Worm (Caenorhabditis elegans) whole organism, L2 larva: Measurements from ENCODE around the gene W06G6.15.

Source experiments
- C34F6.9 ChIP-seq: fragments of 150-350 bp; optimal IDR thresholded peaks from 2 replicates; lab custom pipeline; 2014; ENCODE audit warnings: missing biosample characterization, missing genetic modification characterization
- R02D3.7 ChIP-seq: fragments of 150-350 bp; optimal IDR thresholded peaks from 2 replicates; lab custom pipeline; 2014; ENCODE audit warnings: missing biosample characterization, missing genetic modification characterization
- Y55F3AM.14 ChIP-seq: fragments of 200-800 bp; sonication (Bioruptor generic); optimal IDR thresholded peaks from 2 replicates; lab custom pipeline; 2018; ENCODE audit warnings: mild to moderate bottlenecking, missing genetic modification characterization, missing compliant biosample characterization
- ZK546.5 ChIP-seq: sonication (generic microtip); optimal IDR thresholded peaks from 2 replicates; lab custom pipeline; 2017; ENCODE audit warnings: missing biosample characterization, missing genetic modification characterization
- alr-1 ChIP-seq: fragments of 150-350 bp; optimal IDR thresholded peaks from 2 replicates; lab custom pipeline; 2014; ENCODE audit warnings: missing biosample characterization, missing genetic modification characterization
- aly-2 ChIP-seq: fragments of 150-350 bp; optimal IDR thresholded peaks from 2 replicates; lab custom pipeline; 2014; ENCODE audit warnings: missing biosample characterization, missing genetic modification characterization
- ama-1 ChIP-seq: fragments of 150-350 bp; optimal IDR thresholded peaks from 2 replicates; lab custom pipeline; 2018; ENCODE audit warnings: inconsistent platforms
- ceh-16 ChIP-seq: fragments of 150-350 bp; optimal IDR thresholded peaks from 2 replicates; lab custom pipeline; 2014; ENCODE audit warnings: missing biosample characterization, missing genetic modification characterization
- ceh-82 ChIP-seq: fragments of 150-350 bp; optimal IDR thresholded peaks from 2 replicates; lab custom pipeline; 2014; ENCODE audit warnings: missing biosample characterization, missing genetic modification characterization
- crh-2 ChIP-seq: sonication (generic microtip); optimal IDR thresholded peaks from 2 replicates; lab custom pipeline; 2017; ENCODE audit warnings: missing biosample characterization, missing genetic modification characterization
- dmd-4 ChIP-seq: sonication (generic microtip); optimal IDR thresholded peaks from 2 replicates; lab custom pipeline; 2017; ENCODE audit warnings: missing biosample characterization, missing genetic modification characterization
- egl-27 ChIP-seq: sonication (generic microtip); optimal IDR thresholded peaks from 3 replicates; lab custom pipeline; 2017; ENCODE audit warnings: missing biosample characterization, missing genetic modification reagents, missing genetic modification characterization
- elt-1 ChIP-seq: fragments of 150-350 bp; optimal IDR thresholded peaks from 2 replicates; lab custom pipeline; 2014; ENCODE audit warnings: missing biosample characterization, missing genetic modification characterization
- elt-3 ChIP-seq: sonication (generic microtip); optimal IDR thresholded peaks from 2 replicates; lab custom pipeline; 2017; ENCODE audit warnings: missing biosample characterization, missing genetic modification characterization
- fos-1 ChIP-seq: fragments of 150-350 bp; optimal IDR thresholded peaks from 2 replicates; lab custom pipeline; 2014; ENCODE audit warnings: missing biosample characterization, missing genetic modification characterization
- lin-11 ChIP-seq: fragments of 150-350 bp; sonication (generic microtip); optimal IDR thresholded peaks from 2 replicates; lab custom pipeline; 2014; ENCODE audit warnings: missing biosample characterization, missing genetic modification characterization, inconsistent platforms, mixed read lengths
- lin-39 ChIP-seq: fragments of 150-350 bp; optimal IDR thresholded peaks from 2 replicates; lab custom pipeline; 2014; ENCODE audit warnings: missing biosample characterization, missing genetic modification reagents, missing genetic modification characterization
- lsy-2 ChIP-seq, 2 experiments: fragments of 150-350 bp in 1 of 2; sonication (generic microtip) in 1 of 2; optimal IDR thresholded peaks; 2 replicates each; lab custom pipeline; 2014 to 2017; ENCODE audit warnings: missing biosample characterization in 2 of 2, missing genetic modification characterization in 2 of 2
- mab-5 ChIP-seq: fragments of 150-350 bp; optimal IDR thresholded peaks from 2 replicates; lab custom pipeline; 2014; ENCODE audit warnings: missing biosample characterization, missing genetic modification characterization
- mbf-1 ChIP-seq: sonication (generic microtip); optimal IDR thresholded peaks from 2 replicates; lab custom pipeline; 2017; ENCODE audit warnings: missing biosample characterization, missing genetic modification characterization
- mdl-1 ChIP-seq, 2 experiments: fragments of 150-350 bp in 1 of 2; sonication (generic microtip) in 1 of 2; optimal IDR thresholded peaks; 2 replicates each; lab custom pipeline; 2017; ENCODE audit warnings: missing biosample characterization in 2 of 2, missing genetic modification characterization in 2 of 2
- nhr-11 ChIP-seq: fragments of 150-350 bp; optimal IDR thresholded peaks from 2 replicates; lab custom pipeline; 2014; ENCODE audit warnings: missing biosample characterization, missing genetic modification characterization
- nhr-21 ChIP-seq: fragments of 150-350 bp; optimal IDR thresholded peaks from 2 replicates; lab custom pipeline; 2014; ENCODE audit warnings: missing biosample characterization, missing genetic modification characterization
- nhr-23 ChIP-seq: fragments of 150-350 bp; optimal IDR thresholded peaks from 2 replicates; lab custom pipeline; 2014; ENCODE audit warnings: missing biosample characterization, missing genetic modification reagents, missing genetic modification characterization
- nhr-237 ChIP-seq: fragments of 150-350 bp; optimal IDR thresholded peaks from 2 replicates; lab custom pipeline; 2014; ENCODE audit warnings: missing biosample characterization, missing genetic modification characterization
- nhr-25 ChIP-seq: fragments of 150-350 bp; sonication (generic microtip); optimal IDR thresholded peaks from 3 replicates; lab custom pipeline; 2014; ENCODE audit warnings: missing biosample characterization, missing genetic modification characterization
- nhr-6 ChIP-seq: fragments of 150-350 bp; optimal IDR thresholded peaks from 2 replicates; lab custom pipeline; 2014; ENCODE audit warnings: missing biosample characterization, missing genetic modification characterization
- nhr-77 ChIP-seq: fragments of 150-350 bp; optimal IDR thresholded peaks from 2 replicates; lab custom pipeline; 2014; ENCODE audit warnings: missing biosample characterization, missing genetic modification characterization
- peb-1 ChIP-seq: fragments of 150-350 bp; optimal IDR thresholded peaks from 2 replicates; lab custom pipeline; 2014; ENCODE audit warnings: missing biosample characterization, missing genetic modification characterization
- sem-4 ChIP-seq: fragments of 150-350 bp; optimal IDR thresholded peaks from 2 replicates; lab custom pipeline; 2014; ENCODE audit warnings: missing biosample characterization, missing genetic modification reagents, missing genetic modification characterization
- skn-1 ChIP-seq: sonication (generic microtip); optimal IDR thresholded peaks from 2 replicates; lab custom pipeline; 2017; ENCODE audit warnings: missing biosample characterization, missing genetic modification characterization
- sma-3 ChIP-seq: sonication (generic microtip); optimal IDR thresholded peaks from 2 replicates; lab custom pipeline; 2016; ENCODE audit warnings: missing genetic modification reagents, missing genetic modification characterization, missing compliant biosample characterization
- snpc-4 ChIP-seq: fragments of 150-350 bp; optimal IDR thresholded peaks from 2 replicates; lab custom pipeline; 2014; ENCODE audit warnings: missing biosample characterization, missing genetic modification characterization
- unc-39 ChIP-seq: fragments of 150-350 bp; optimal IDR thresholded peaks from 2 replicates; lab custom pipeline; 2014; ENCODE audit warnings: missing biosample characterization, missing genetic modification characterization
- unc-55 ChIP-seq: fragments of 150-350 bp; sonication (generic microtip); optimal IDR thresholded peaks from 3 replicates; lab custom pipeline; 2014; ENCODE audit warnings: missing biosample characterization, missing genetic modification reagents, missing genetic modification characterization
- zag-1 ChIP-seq: fragments of 150-350 bp; optimal IDR thresholded peaks from 2 replicates; lab custom pipeline; 2014; ENCODE audit warnings: missing biosample characterization, missing genetic modification characterization
- ztf-1 ChIP-seq: fragments of 200-800 bp; sonication (Bioruptor generic); conservative IDR thresholded peaks from 2 replicates; pipeline ENCODE4 v1.3.6; 2022; ENCODE audit warnings: missing genetic modification characterization, missing compliant biosample characterization
- ztf-11 ChIP-seq: sonication (generic microtip); optimal IDR thresholded peaks from 2 replicates; lab custom pipeline; 2017; ENCODE audit warnings: missing biosample characterization, missing genetic modification characterization
- ztf-4 ChIP-seq: fragments of 150-350 bp; optimal IDR thresholded peaks from 2 replicates; lab custom pipeline; 2014; ENCODE audit warnings: missing biosample characterization, missing genetic modification characterization

The W06G6.15 gene

DNA sequence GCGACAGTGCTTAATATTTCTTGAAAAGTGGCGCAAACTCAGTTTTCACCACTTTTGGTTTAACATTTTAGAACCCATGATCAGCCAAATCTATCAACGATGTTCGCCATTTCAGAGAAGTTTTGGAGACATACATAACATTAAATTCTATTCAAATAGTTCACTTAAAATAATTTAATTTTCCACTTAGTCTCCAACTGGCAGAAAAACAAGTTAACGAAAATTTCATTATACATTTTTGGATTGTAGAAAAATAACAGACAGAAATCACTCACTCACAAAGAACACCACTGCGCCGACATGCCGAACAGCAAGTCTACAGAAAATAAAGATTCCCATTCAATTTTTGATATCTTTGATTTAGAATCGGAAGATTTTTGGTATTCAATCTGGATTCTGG, 25.6 kb downstream of the W06G6.15 start, which contains the start of gene srw-44:
srw-44 (plus strand) TSS at position 301 of the 400 bp plus-strand sequence.
- TF ChIP-seq lsy-2 (tag; optimal IDR thresholded peaks at IDR 0.05; lab: Kevin White, UChicago) (no peak), mbf-1 (no peak), lin-11 (tag; lab: Kevin White, UChicago) (no peak), elt-1 (no peak), sma-3 (GFP tag; lab: Kevin White, UChicago) (no peak), elt-3 (no peak), crh-2 (no peak), nhr-77 (tag; lab: Kevin White, UChicago) (no peak), mdl-1 (tag; optimal IDR thresholded peaks at IDR 0.05; lab: Kevin White, UChicago) (no peak), alr-1 (no peak), ZK546.5 (no peak), unc-55 (no peak), ztf-1 (no peak), fos-1 (tag; lab: Kevin White, UChicago) (no peak)

- no peak for TF ChIP-seq ZK546.5
- no peak for TF ChIP-seq zag-1 (tag; lab: Kevin White, UChicago)
- TF ChIP-seq egl-27, result no peak
- no peak for TF ChIP-seq elt-1
- TF ChIP-seq lin-39 (tag; lab: Kevin White, UChicago), result no peak
- TF ChIP-seq unc-39, result no peak
- TF ChIP-seq sem-4, result no peak
- no peak for TF ChIP-seq ceh-16
- no peak for TF ChIP-seq ceh-82 (tag; lab: Kevin White, UChicago)
- no peak for TF ChIP-seq fos-1 (tag; lab: Kevin White, UChicago)
- TF ChIP-seq ztf-11 (tag; lab: Kevin White, UChicago), result no peak
- TF ChIP-seq nhr-237 (tag; lab: Kevin White, UChicago), result no peak
- TF ChIP-seq elt-3, result no peak
- no peak for TF ChIP-seq nhr-11 (tag; lab: Kevin White, UChicago)
- no peak for TF ChIP-seq lsy-2 (tag; optimal IDR thresholded peaks at IDR 0.05; lab: Kevin White, UChicago)
- no peak for TF ChIP-seq peb-1
- no peak for TF ChIP-seq C34F6.9 (tag; lab: Kevin White, UChicago)
- no peak for TF ChIP-seq aly-2
- no peak for TF ChIP-seq crh-2
Observed at ce11 chrV:16682886-16683285, 28.5 kb downstream of the W06G6.15 start, which contains the start of gene srw-36. Gene srw-36 (plus strand): TSS chrV:16683186.

- TF ChIP-seq crh-2, result no peak
- TF ChIP-seq Y55F3AM.14 (GFP tag; lab: Kevin White, UChicago), result no peak
- no peak for TF ChIP-seq sma-3 (GFP tag; lab: Kevin White, UChicago)
- no peak for TF ChIP-seq nhr-23 (tag; lab: Kevin White, UChicago)
- no peak for TF ChIP-seq ZK546.5
- no peak for TF ChIP-seq mab-5
- TF ChIP-seq lin-11 (tag; lab: Kevin White, UChicago), result no peak
- no peak for TF ChIP-seq mbf-1
- no peak for TF ChIP-seq elt-3
- TF ChIP-seq ztf-4 (tag; lab: Kevin White, UChicago), result no peak
- TF ChIP-seq nhr-77 (tag; lab: Kevin White, UChicago), result no peak
- TF ChIP-seq fos-1 (tag; lab: Kevin White, UChicago), result no peak
- no peak for TF ChIP-seq elt-1
- TF ChIP-seq R02D3.7 (tag; lab: Kevin White, UChicago), result no peak
- TF ChIP-seq nhr-21 (tag; lab: Kevin White, UChicago), result no peak
- no peak for TF ChIP-seq lsy-2 (tag; optimal IDR thresholded peaks at IDR 0.05; lab: Kevin White, UChicago)
- TF ChIP-seq skn-1 (tag; lab: Kevin White, UChicago), result no peak
Observed at ce11 chrV:16683359-16683758, 29.0 kb downstream of the W06G6.15 start.

- TF ChIP-seq R02D3.7 (tag; lab: Kevin White, UChicago), result no peak
- TF ChIP-seq ceh-82 (tag; lab: Kevin White, UChicago), result no peak
- TF ChIP-seq fos-1 (tag; lab: Kevin White, UChicago), result no peak
- TF ChIP-seq nhr-23 (tag; lab: Kevin White, UChicago), result no peak
- TF ChIP-seq aly-2, result no peak
- no peak for TF ChIP-seq C34F6.9 (tag; lab: Kevin White, UChicago)
- no peak for TF ChIP-seq alr-1
- TF ChIP-seq dmd-4, result no peak
- no peak for TF ChIP-seq unc-39
- TF ChIP-seq ceh-16, result no peak
- TF ChIP-seq mab-5, result no peak
- no peak for TF ChIP-seq mdl-1 (tag; optimal IDR thresholded peaks at IDR 0.05; lab: Kevin White, UChicago)
- TF ChIP-seq nhr-6 (tag; lab: Kevin White, UChicago), result no peak
- no peak for TF ChIP-seq peb-1
- TF ChIP-seq crh-2, result no peak
- TF ChIP-seq ama-1 (lab: Kevin White, UChicago), result no peak
- no peak for TF ChIP-seq skn-1 (tag; lab: Kevin White, UChicago)
- no peak for TF ChIP-seq nhr-21 (tag; lab: Kevin White, UChicago)
- no peak for TF ChIP-seq nhr-25 (tag; lab: Kevin White, UChicago)
- TF ChIP-seq snpc-4 (tag; lab: Kevin White, UChicago), result no peak
Observed at ce11 chrV:16685725-16686124, 31.4 kb downstream of the W06G6.15 start, which contains the start of gene srw-43. Gene srw-43 (plus strand): TSS chrV:16686025.
